Worm (Caenorhabditis elegans) whole organism, mixed stage, embryonic: ENCODE results near the gene tth-1.

Experiments used
- nhr-12 ChIP-seq: fragments of 150-350 bp; optimal IDR thresholded peaks from 2 replicates; lab custom pipeline; 2014; ENCODE audit warnings: missing biosample characterization, missing genetic modification characterization
- ztf-11 ChIP-seq: fragments of 150-350 bp; optimal IDR thresholded peaks from 2 replicates; lab custom pipeline; 2014; ENCODE audit warnings: missing biosample characterization, missing genetic modification characterization

DNA sequence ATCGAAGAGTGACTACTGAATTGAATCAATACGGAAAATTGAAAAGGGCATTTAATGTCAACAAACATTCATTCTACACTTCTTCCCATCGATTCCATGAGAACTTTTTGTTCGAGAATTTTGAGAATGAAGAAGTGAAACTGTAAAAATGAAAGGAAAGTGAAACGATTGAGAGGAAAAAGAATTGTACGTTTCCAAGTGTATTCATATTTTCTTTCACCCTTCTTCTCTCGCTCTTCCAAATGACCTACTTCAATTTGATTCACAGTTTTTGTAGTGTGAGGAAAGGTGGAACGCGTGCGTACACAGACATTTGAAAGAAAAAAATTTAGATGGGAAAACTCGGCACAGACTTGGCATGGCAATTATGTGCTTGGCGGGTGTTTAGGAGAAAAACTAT lies 753 bp upstream of the tth-1 start:
- TF ChIP-seq ztf-11 (tag; lab: Kevin White, UChicago): no peak
- TF ChIP-seq nhr-12 (tag; lab: Kevin White, UChicago): no peak
